Fruit fly (Drosophila melanogaster) whole organism, prepupa: ENCODE data around the gene CG5787.

Source experiments
- CG10631 ChIP-seq: fragments of 200-800 bp; sonication (Bioruptor generic); optimal IDR thresholded peaks from 2 replicates; lab custom pipeline; 2016; ENCODE audit warnings: missing biosample characterization, missing genetic modification characterization
- CG11294 ChIP-seq: fragments of 200-800 bp; sonication (Bioruptor generic); IDR thresholded peaks from 2 replicates; pipeline ENCODE4 v1.3.6; 2022; ENCODE audit warnings: missing biosample characterization, missing genetic modification characterization
- CG11762 ChIP-seq: fragments of 200-800 bp; sonication (Bioruptor generic); optimal IDR thresholded peaks from 3 replicates; lab custom pipeline; 2016; ENCODE audit warnings: missing biosample characterization, missing genetic modification characterization; ENCODE audit not compliant: insufficient read depth
- CG11902 ChIP-seq: fragments of 200-800 bp; sonication (Bioruptor generic); optimal IDR thresholded peaks from 3 replicates; lab custom pipeline; 2016; ENCODE audit warnings: missing biosample characterization, missing genetic modification characterization
- CG15336 ChIP-seq: fragments of 200-800 bp; sonication (Bioruptor generic); IDR thresholded peaks from 2 replicates; pipeline ENCODE4 v1.3.6; 2022; ENCODE audit warnings: missing biosample characterization, missing genetic modification characterization
- CG1621 ChIP-seq: fragments of 200-800 bp; sonication (Bioruptor generic); optimal IDR thresholded peaks from 3 replicates; lab custom pipeline; 2018; ENCODE audit warnings: missing biosample characterization, mild to moderate bottlenecking, missing genetic modification characterization
- CG16779 ChIP-seq: fragments of 200-800 bp; sonication (Bioruptor generic); optimal IDR thresholded peaks from 3 replicates; lab custom pipeline; 2017; ENCODE audit warnings: missing biosample characterization, mild to moderate bottlenecking, missing genetic modification characterization
- CG3032 ChIP-seq: fragments of 200-800 bp; optimal IDR thresholded peaks from 2 replicates; lab custom pipeline; 2019; ENCODE audit warnings: missing biosample characterization, mild to moderate bottlenecking, missing genetic modification characterization, moderate library complexity
- CG31627 ChIP-seq: fragments of 200-800 bp; sonication (Bioruptor generic); optimal IDR thresholded peaks from 3 replicates; lab custom pipeline; 2016; ENCODE audit warnings: missing biosample characterization, missing genetic modification characterization
- CG34406 ChIP-seq: fragments of 200-800 bp; sonication (Bioruptor generic); optimal IDR thresholded peaks from 3 replicates; lab custom pipeline; 2016; ENCODE audit warnings: missing biosample characterization, missing genetic modification characterization
- CG3919 ChIP-seq: fragments of 200-800 bp; sonication (Bioruptor generic); optimal IDR thresholded peaks from 3 replicates; lab custom pipeline; 2016; ENCODE audit warnings: missing biosample characterization, missing genetic modification characterization
- CG4318 ChIP-seq: fragments of 200-800 bp; sonication (Bioruptor generic); optimal IDR thresholded peaks from 3 replicates; lab custom pipeline; 2017; ENCODE audit warnings: missing biosample characterization, mild to moderate bottlenecking, missing genetic modification characterization
- CG6163 ChIP-seq: fragments of 200-800 bp; sonication (Bioruptor generic); IDR thresholded peaks from 3 replicates; pipeline ENCODE4 v1.3.6; 2022; ENCODE audit warnings: missing biosample characterization, missing genetic modification characterization
- CG6792 ChIP-seq: fragments of 200-800 bp; sonication (Bioruptor generic); optimal IDR thresholded peaks from 3 replicates; lab custom pipeline; 2016; ENCODE audit warnings: missing biosample characterization, missing genetic modification characterization
- CG6808 ChIP-seq: fragments of 200-800 bp; sonication (Bioruptor generic); optimal IDR thresholded peaks from 3 replicates; lab custom pipeline; 2017; ENCODE audit warnings: missing biosample characterization, missing genetic modification characterization, mild to moderate bottlenecking, moderate library complexity, missing genetic modification reagents
- CG6854 ChIP-seq: fragments of 200-800 bp; sonication (Bioruptor generic); optimal IDR thresholded peaks from 2 replicates; lab custom pipeline; 2017; ENCODE audit warnings: missing biosample characterization, mild to moderate bottlenecking, missing genetic modification characterization
- CG8119 ChIP-seq: fragments of 200-800 bp; sonication (Bioruptor generic); IDR thresholded peaks from 3 replicates; pipeline ENCODE4 v1.3.6; 2022; ENCODE audit warnings: missing biosample characterization, missing genetic modification characterization
- CG8319 ChIP-seq: fragments of 200-800 bp; sonication (Bioruptor generic); optimal IDR thresholded peaks from 3 replicates; lab custom pipeline; 2016; ENCODE audit warnings: missing biosample characterization, missing genetic modification characterization
- CG8632 ChIP-seq: fragments of 200-800 bp; sonication (Bioruptor generic); optimal IDR thresholded peaks from 3 replicates; lab custom pipeline; 2016; ENCODE audit warnings: missing biosample characterization, missing genetic modification characterization
- Eip75B ChIP-seq: fragments of 200-800 bp; sonication (Bioruptor generic); optimal IDR thresholded peaks from 3 replicates; lab custom pipeline; 2016; ENCODE audit warnings: missing biosample characterization, missing genetic modification characterization
- Eip78C ChIP-seq: fragments of 200-800 bp; sonication (Bioruptor generic); peaks from one replicate; lab custom pipeline; 2016; ENCODE audit warnings: missing biosample characterization, missing genetic modification characterization
- Eip93F ChIP-seq: fragments of 200-800 bp; sonication (Bioruptor generic); optimal IDR thresholded peaks from 2 replicates; lab custom pipeline; 2016; ENCODE audit warnings: missing biosample characterization, mild to moderate bottlenecking, missing genetic modification characterization
- Ets21C ChIP-seq: fragments of 200-800 bp; sonication (Bioruptor generic); optimal IDR thresholded peaks from 3 replicates; lab custom pipeline; 2016; ENCODE audit warnings: missing biosample characterization, missing genetic modification characterization
- Gug ChIP-seq: fragments of 200-800 bp; sonication (Bioruptor generic); IDR thresholded peaks from 2 replicates; pipeline ENCODE4 v1.3.6; 2022; ENCODE audit warnings: missing biosample characterization, missing genetic modification characterization
- Hr38 ChIP-seq: sonication (Bioruptor generic); optimal IDR thresholded peaks from 2 replicates; lab custom pipeline; 2016; ENCODE audit warnings: missing biosample characterization, missing genetic modification characterization
- Hr39 ChIP-seq: fragments of 200-800 bp; sonication (Bioruptor generic); optimal IDR thresholded peaks from 2 replicates; lab custom pipeline; 2016; ENCODE audit warnings: missing biosample characterization, missing genetic modification characterization
- Hr4 ChIP-seq: fragments of 200-800 bp; sonication (Bioruptor generic); optimal IDR thresholded peaks from 3 replicates; lab custom pipeline; 2016; ENCODE audit warnings: missing biosample characterization, missing genetic modification characterization
- Lpt ChIP-seq: fragments of 200-800 bp; sonication (Bioruptor generic); optimal IDR thresholded peaks from 3 replicates; lab custom pipeline; 2016; ENCODE audit warnings: missing biosample characterization, missing genetic modification characterization
- Met ChIP-seq: fragments of 200-800 bp; sonication (Bioruptor generic); optimal IDR thresholded peaks from 3 replicates; lab custom pipeline; 2016; ENCODE audit warnings: missing biosample characterization, missing genetic modification characterization
- OdsH ChIP-seq: fragments of 200-800 bp; sonication (Bioruptor generic); optimal IDR thresholded peaks from 3 replicates; lab custom pipeline; 2016; ENCODE audit warnings: missing biosample characterization, missing genetic modification characterization
- Smox ChIP-seq: fragments of 200-800 bp; sonication (Bioruptor generic); optimal IDR thresholded peaks from 3 replicates; lab custom pipeline; 2016; ENCODE audit warnings: missing biosample characterization, missing genetic modification characterization
- Sox102F ChIP-seq: fragments of 200-800 bp; sonication (Bioruptor generic); optimal IDR thresholded peaks from 2 replicates; lab custom pipeline; 2016; ENCODE audit warnings: missing biosample characterization, mild to moderate bottlenecking, missing genetic modification characterization
- Sox15 ChIP-seq: fragments of 200-800 bp; sonication (Bioruptor generic); optimal IDR thresholded peaks from 3 replicates; lab custom pipeline; 2016; ENCODE audit warnings: missing biosample characterization, missing genetic modification characterization
- acj6 ChIP-seq: fragments of 200-800 bp; sonication (Bioruptor generic); optimal IDR thresholded peaks from 3 replicates; lab custom pipeline; 2016; ENCODE audit warnings: missing biosample characterization, missing genetic modification characterization
- dac ChIP-seq: fragments of 200-800 bp; sonication (Bioruptor generic); optimal IDR thresholded peaks from 2 replicates; lab custom pipeline; 2017; ENCODE audit warnings: missing biosample characterization, mild to moderate bottlenecking, missing genetic modification characterization
- dsx ChIP-seq: fragments of 200-800 bp; optimal IDR thresholded peaks from 3 replicates; lab custom pipeline; 2019; ENCODE audit warnings: missing biosample characterization, mild to moderate bottlenecking, missing genetic modification characterization, moderate library complexity; ENCODE audit not compliant: poor library complexity, severe bottlenecking
- eg ChIP-seq: fragments of 200-800 bp; sonication (Bioruptor generic); IDR thresholded peaks from 3 replicates; pipeline ENCODE4 v1.3.6; 2022; ENCODE audit warnings: missing biosample characterization, missing genetic modification characterization
- esn ChIP-seq: fragments of 200-800 bp; sonication (Bioruptor generic); optimal IDR thresholded peaks from 2 replicates; lab custom pipeline; 2016; ENCODE audit warnings: missing biosample characterization, mild to moderate bottlenecking, missing genetic modification characterization, moderate library complexity
- fd85E ChIP-seq: fragments of 200-800 bp; sonication (Bioruptor generic); optimal IDR thresholded peaks from 3 replicates; lab custom pipeline; 2016; ENCODE audit warnings: missing biosample characterization, missing genetic modification characterization
- fkh ChIP-seq: fragments of 200-800 bp; sonication (Bioruptor generic); optimal IDR thresholded peaks from 3 replicates; lab custom pipeline; 2017; ENCODE audit warnings: missing biosample characterization, mild to moderate bottlenecking, missing genetic modification characterization, moderate library complexity
- lz ChIP-seq: fragments of 200-800 bp; sonication (Bioruptor generic); optimal IDR thresholded peaks from 3 replicates; lab custom pipeline; 2016; ENCODE audit warnings: missing biosample characterization, missing genetic modification characterization
- net ChIP-seq: fragments of 200-800 bp; sonication (Bioruptor generic); optimal IDR thresholded peaks from 3 replicates; lab custom pipeline; 2016; ENCODE audit warnings: missing biosample characterization, missing genetic modification characterization
- pdm3 ChIP-seq: fragments of 200-800 bp; sonication (Bioruptor generic); optimal IDR thresholded peaks from 3 replicates; lab custom pipeline; 2016; ENCODE audit warnings: missing biosample characterization, missing genetic modification characterization
- salr ChIP-seq, 2 experiments: fragments of 200-800 bp; sonication (Bioruptor generic); optimal IDR thresholded peaks; 3 replicates each; lab custom pipeline; 2016 to 2018; ENCODE audit warnings: missing biosample characterization in 2 of 2, missing genetic modification characterization in 2 of 2, mild to moderate bottlenecking in 1 of 2
- spab ChIP-seq: fragments of 200-800 bp; sonication (Bioruptor generic); optimal IDR thresholded peaks from 2 replicates; lab custom pipeline; 2017; ENCODE audit warnings: missing biosample characterization, mild to moderate bottlenecking, missing genetic modification characterization, missing genetic modification reagents
- ss ChIP-seq, 2 experiments: fragments of 200-800 bp; sonication (Bioruptor generic); optimal IDR thresholded peaks; 2 replicates in 1 of 2; 3 replicates in 1 of 2; lab custom pipeline; 2017 to 2018; ENCODE audit warnings: mild to moderate bottlenecking in 2 of 2, missing biosample characterization in 2 of 2, missing genetic modification characterization in 2 of 2, moderate library complexity in 1 of 2
- svp ChIP-seq: fragments of 200-800 bp; sonication (Bioruptor generic); peaks from one replicate; lab custom pipeline; 2016; ENCODE audit warnings: missing biosample characterization, missing genetic modification characterization
- topi ChIP-seq: fragments of 200-800 bp; sonication (Bioruptor generic); optimal IDR thresholded peaks from 3 replicates; lab custom pipeline; 2016; ENCODE audit warnings: missing biosample characterization, missing genetic modification characterization

CG5787 gene

DNA sequence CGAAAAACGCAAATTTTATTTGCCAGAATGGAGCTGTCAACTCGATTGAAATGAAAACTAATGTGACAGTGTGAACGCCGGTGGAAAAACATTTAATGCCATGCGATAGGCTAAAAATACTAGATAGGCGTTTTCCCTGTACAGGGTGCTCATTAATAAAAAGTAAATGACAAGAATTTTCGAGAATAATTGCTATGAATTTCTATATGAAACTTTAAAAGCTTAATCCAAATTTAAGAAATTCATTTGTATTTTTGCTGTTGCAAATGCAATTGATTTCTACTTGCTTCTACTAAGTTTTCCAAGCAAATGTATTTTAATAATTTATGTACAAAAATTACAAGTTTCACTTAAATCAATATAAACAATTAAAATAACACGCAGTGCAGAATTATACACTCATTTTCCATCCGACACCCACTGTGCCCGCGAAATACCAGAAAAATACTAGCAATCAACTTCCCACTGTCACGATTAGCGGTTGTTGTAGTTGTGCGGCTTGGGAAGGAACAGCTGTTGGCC, 9.1 kb upstream of the CG5787 start, which contains the start of gene Pih1D1 (continued):
- peak; percentile 92 for TF ChIP-seq CG6808 (GFP tag; lab: Kevin White, UChicago)
- peak; percentile 97 for TF ChIP-seq OdsH (GFP tag; lab: Kevin White, UChicago)
- peak; percentile 97 for TF ChIP-seq acj6
- peak; percentile 97 for TF ChIP-seq Hr4 (GFP tag; lab: Kevin White, UChicago)
- peak; percentile 95 for TF ChIP-seq Ets21C (GFP tag; lab: Kevin White, UChicago)
- peak; percentile 97 for TF ChIP-seq CG10631
- TF ChIP-seq CG16779: peak; percentile 86
- TF ChIP-seq net (GFP tag; lab: Kevin White, UChicago): peak; percentile 89
- TF ChIP-seq CG1621: peak; percentile 80
- TF ChIP-seq CG6163 (GFP tag; lab: Robert Waterston, UW): peak; percentile 96
- peak; percentile 49 for TF ChIP-seq CG6854 (GFP tag; lab: Kevin White, UChicago)
- TF ChIP-seq CG34406 (GFP tag; lab: Kevin White, UChicago): peak; percentile 93
- peak; percentile 97 for TF ChIP-seq CG8119 (GFP tag; lab: Robert Waterston, UW)
- peak; percentile 75 to 93 for TF ChIP-seq ss (GFP tag; optimal IDR thresholded peaks at IDR 0.05; lab: Kevin White, UChicago)
- TF ChIP-seq CG11762 (GFP tag; lab: Kevin White, UChicago): peak; percentile 95
- TF ChIP-seq Eip78C (GFP tag; lab: Kevin White, UChicago): peak; percentile 99
- peak; percentile 91 for TF ChIP-seq CG8632 (GFP tag; lab: Kevin White, UChicago)
- TF ChIP-seq dac: peak; percentile 94
- TF ChIP-seq Met: peak; percentile 95
- TF ChIP-seq CG31627 (GFP tag; lab: Kevin White, UChicago): peak; percentile 97
- TF ChIP-seq pdm3: peak; percentile 96
- peak; percentile 97 for TF ChIP-seq Hr39
- TF ChIP-seq salr (GFP tag; optimal IDR thresholded peaks at IDR 0.05; lab: Kevin White, UChicago): peak; percentile 86 to 97
- peak; percentile 96 for TF ChIP-seq esn (GFP tag; lab: Kevin White, UChicago)
- peak; percentile 74 for TF ChIP-seq Eip93F (GFP tag; lab: Kevin White, UChicago)
- peak; percentile 85 for TF ChIP-seq Sox102F
- TF ChIP-seq Hr38 (GFP tag; lab: Kevin White, UChicago): peak; percentile 73
- peak; percentile 90 for TF ChIP-seq CG6792
- peak; percentile 94 for TF ChIP-seq CG15336
- TF ChIP-seq CG4318: peak; percentile 98
- peak; percentile 95 for TF ChIP-seq CG11902
- TF ChIP-seq dsx (GFP tag; lab: Kevin White, UChicago): peak; percentile 89
- peak; percentile 96 for TF ChIP-seq Sox15 (GFP tag; lab: Kevin White, UChicago)
- no peak for TF ChIP-seq fkh (GFP tag; lab: Kevin White, UChicago)
- TF ChIP-seq topi (GFP tag; lab: Kevin White, UChicago): peak; percentile 95
- TF ChIP-seq Smox (GFP tag; lab: Kevin White, UChicago): peak; percentile 94
- TF ChIP-seq CG3919 (GFP tag; lab: Kevin White, UChicago): peak; percentile 96
- peak; percentile 71 for TF ChIP-seq fd85E (GFP tag; lab: Kevin White, UChicago)
- peak; percentile 98 for TF ChIP-seq CG3032 (tag; lab: Kevin White, UChicago)

DNA sequence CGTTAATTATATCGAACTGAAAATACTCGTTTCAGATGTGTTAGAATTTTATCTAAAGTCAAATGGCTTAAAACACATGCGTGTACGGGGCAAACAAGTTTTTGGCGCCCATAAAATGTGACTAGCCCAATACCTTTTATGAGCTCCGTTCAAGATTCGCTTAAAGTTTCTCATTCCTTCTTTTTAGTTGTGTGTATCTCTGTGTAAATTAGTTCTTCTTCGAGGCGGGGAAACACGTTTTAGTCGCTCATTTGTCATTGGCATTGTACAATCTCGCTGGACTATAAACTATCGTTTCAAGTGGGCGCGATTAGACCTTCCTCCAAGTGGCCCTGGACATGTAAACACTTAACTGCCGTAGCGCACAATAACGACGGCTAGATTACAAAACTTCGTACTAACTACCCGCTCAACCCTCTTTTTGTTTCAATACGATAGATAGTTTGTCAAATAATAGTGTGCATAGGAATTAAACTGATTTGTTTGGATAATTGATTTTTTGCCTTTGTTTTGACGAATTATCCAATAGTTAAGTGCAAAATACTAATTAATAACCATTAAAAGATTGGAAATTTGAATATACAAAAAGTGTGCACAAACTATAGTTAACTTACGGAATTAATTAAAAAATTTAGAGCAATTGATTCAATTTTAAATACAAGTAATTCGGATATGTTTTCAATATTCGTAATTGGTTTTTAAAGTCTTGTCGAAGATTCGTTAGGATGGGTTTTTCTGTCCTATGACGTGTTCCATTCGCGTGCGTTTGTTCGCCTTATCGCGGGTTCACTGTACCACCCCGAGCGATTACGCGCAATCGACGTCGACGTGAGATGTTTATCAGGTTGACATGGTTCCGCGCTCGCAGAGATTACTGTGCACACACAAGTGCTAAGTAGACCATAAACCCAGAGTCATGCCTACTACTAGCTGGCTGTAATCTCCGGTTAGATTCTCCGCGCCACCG, 8.0 kb upstream of the CG5787 start:
- TF ChIP-seq svp (GFP tag; lab: Kevin White, UChicago) (peak; percentile 94), Gug (GFP tag; lab: Robert Waterston, UW) (peak; percentile 32; the same call in 1 of the 2 replicates), CG11294 (GFP tag; lab: Robert Waterston, UW) (peak; percentile 36; the same call in 1 of the 2 replicates), Met (peak; percentile 39), CG16779 (peak; percentile 9), lz (peak; percentile 24), CG34406 (GFP tag; lab: Kevin White, UChicago) (peak; percentile 6), acj6 (peak; percentile 23), CG8632 (GFP tag; lab: Kevin White, UChicago) (no peak), CG8319 (GFP tag; lab: Kevin White, UChicago) (no peak), Eip78C (GFP tag; lab: Kevin White, UChicago) (peak; percentile 88), spab (peak; percentile 36), Eip75B (peak; percentile 15), CG4318 (no peak), fd85E (GFP tag; lab: Kevin White, UChicago) (no peak), Smox (GFP tag; lab: Kevin White, UChicago) (no peak), eg (GFP tag; lab: Robert Waterston, UW) (peak; percentile 61; the same call in 2 of the 3 replicates), Lpt (GFP tag; lab: Kevin White, UChicago) (peak; percentile 3), CG3919 (GFP tag; lab: Kevin White, UChicago) (peak; percentile 26), OdsH (GFP tag; lab: Kevin White, UChicago) (peak; percentile 47)
